Worm (Caenorhabditis elegans) whole organism, L4 larva: ENCODE data around the gene lntl-1.

Experiments used
- aha-1 ChIP-seq: fragments of 150-350 bp; peaks from one replicate; lab custom pipeline; 2014; ENCODE audit warnings: missing biosample characterization, missing genetic modification characterization
- aly-2 ChIP-seq: sonication (generic microtip); optimal IDR thresholded peaks from 2 replicates; lab custom pipeline; 2018; ENCODE audit warnings: missing biosample characterization, missing genetic modification characterization
- ces-1 ChIP-seq: fragments of 150-350 bp; sonication (generic microtip); optimal IDR thresholded peaks from 4 replicates; lab custom pipeline; 2014; ENCODE audit warnings: missing biosample characterization, missing genetic modification reagents, missing genetic modification characterization
- daf-8 ChIP-seq: fragments of 200-800 bp; sonication (Bioruptor generic); IDR thresholded peaks from 2 replicates; pipeline ENCODE4 v1.3.6; 2022; ENCODE audit warnings: missing genetic modification characterization, missing compliant biosample characterization
- dpl-1 ChIP-seq: fragments of 150-350 bp; optimal IDR thresholded peaks from 2 replicates; lab custom pipeline; 2014; ENCODE audit warnings: missing biosample characterization, missing genetic modification reagents, missing genetic modification characterization
- gei-8 ChIP-seq: fragments of 200-800 bp; sonication (Bioruptor generic); optimal IDR thresholded peaks from 2 replicates; lab custom pipeline; 2018; ENCODE audit warnings: mild to moderate bottlenecking, missing genetic modification characterization, missing compliant biosample characterization
- mdl-1 ChIP-seq, 2 experiments: fragments of 150-350 bp in 1 of 2; sonication (generic microtip) in 1 of 2; optimal IDR thresholded peaks; 2 replicates each; lab custom pipeline; 2014 to 2017; ENCODE audit warnings: missing biosample characterization in 2 of 2, missing genetic modification characterization in 2 of 2
- php-3 ChIP-seq: fragments of 200-800 bp; sonication (Bioruptor generic); IDR thresholded peaks from 2 replicates; pipeline ENCODE4 v1.3.6; 2022; ENCODE audit warnings: missing genetic modification reagents, missing genetic modification characterization, missing compliant biosample characterization
- pqm-1 ChIP-seq: sonication (generic microtip); optimal IDR thresholded peaks from 2 replicates; lab custom pipeline; 2017; ENCODE audit warnings: missing biosample characterization, missing genetic modification characterization
- skn-1 ChIP-seq: fragments of 150-350 bp; optimal IDR thresholded peaks from 2 replicates; lab custom pipeline; 2014; ENCODE audit warnings: missing biosample characterization, missing genetic modification characterization
- snpc-4 ChIP-seq: fragments of 150-350 bp; optimal IDR thresholded peaks from 2 replicates; lab custom pipeline; 2014; ENCODE audit warnings: missing biosample characterization, missing genetic modification characterization
- spr-3 ChIP-seq: fragments of 200-800 bp; sonication (Bioruptor generic); optimal IDR thresholded peaks from 2 replicates; lab custom pipeline; 2018; ENCODE audit warnings: mild to moderate bottlenecking, missing genetic modification characterization, missing compliant biosample characterization
- unc-130 ChIP-seq: sonication (generic microtip); optimal IDR thresholded peaks from 2 replicates; lab custom pipeline; 2016; ENCODE audit warnings: missing genetic modification reagents, missing genetic modification characterization, missing compliant biosample characterization
- ztf-7 ChIP-seq: fragments of 150-350 bp; optimal IDR thresholded peaks from 2 replicates; lab custom pipeline; 2014; ENCODE audit warnings: missing biosample characterization, missing genetic modification characterization

DNA sequence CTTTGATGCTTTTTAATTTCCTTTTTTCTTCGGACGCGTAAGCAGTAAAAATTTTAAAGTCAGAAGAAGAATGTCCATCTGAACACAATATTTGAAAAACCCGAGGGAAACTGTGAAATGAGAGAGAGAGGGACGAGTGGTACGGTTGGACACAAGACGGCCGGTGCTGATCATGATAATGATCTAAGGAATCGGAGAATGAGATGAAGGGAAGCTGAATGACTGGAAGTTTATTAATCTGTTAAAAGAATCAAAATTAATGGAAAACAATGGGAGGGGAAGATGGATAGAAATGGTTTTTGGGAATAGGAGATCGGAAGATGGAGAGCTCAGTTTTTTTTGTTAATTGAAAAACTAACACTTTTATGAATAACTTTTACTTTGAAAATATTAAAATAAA lies 48.2 kb downstream of the lntl-1 start:
- TF ChIP-seq skn-1 (no peak), gei-8 (no peak), spr-3 (GFP tag; lab: Kevin White, UChicago) (no peak), daf-8 (GFP tag; lab: Robert Waterston, UW) (no peak), pqm-1 (tag; lab: Kevin White, UChicago) (no peak), php-3 (GFP tag; lab: Robert Waterston, UW) (no peak), aha-1 (tag; lab: Kevin White, UChicago) (no peak), ztf-7 (tag; lab: Kevin White, UChicago) (no peak), snpc-4 (tag; lab: Kevin White, UChicago) (no peak), aly-2 (tag; lab: Kevin White, UChicago) (no peak), unc-130 (no peak), mdl-1 (tag; optimal IDR thresholded peaks at IDR 0.05; lab: Kevin White, UChicago) (no peak), ces-1 (GFP tag; lab: Kevin White, UChicago) (no peak), dpl-1 (GFP tag; lab: Kevin White, UChicago) (no peak)
